Fruit fly (Drosophila melanogaster) whole organism, embryonic: Measurements from ENCODE around the gene CG13053.

Source experiments
- Ada2b ChIP-seq: fragments of 200-800 bp; sonication (Bioruptor generic); IDR thresholded peaks from 2 replicates; pipeline ENCODE4 v1.3.6; 2022; ENCODE audit warnings: missing biosample characterization, missing genetic modification characterization
- C15 ChIP-seq: fragments of 200-800 bp; sonication (Bioruptor generic); IDR thresholded peaks from 3 replicates; pipeline ENCODE4 v1.3.6; 2022; ENCODE audit warnings: missing biosample characterization, missing genetic modification characterization
- CG10274 ChIP-seq: fragments of 200-800 bp; sonication (Bioruptor generic); optimal IDR thresholded peaks from 3 replicates; lab custom pipeline; 2017; ENCODE audit warnings: missing biosample characterization, mild to moderate bottlenecking, missing genetic modification characterization
- CG10321 ChIP-seq: fragments of 200-800 bp; sonication (Bioruptor generic); IDR thresholded peaks from 2 replicates; pipeline ENCODE4 v1.3.6; 2022; ENCODE audit warnings: missing biosample characterization, missing genetic modification characterization
- CG10543 ChIP-seq: fragments of 200-800 bp; sonication (Bioruptor generic); optimal IDR thresholded peaks from 3 replicates; lab custom pipeline; 2017; ENCODE audit warnings: missing biosample characterization, mild to moderate bottlenecking, missing genetic modification characterization, moderate library complexity
- CG10654 ChIP-seq: fragments of 200-800 bp; sonication (Bioruptor generic); optimal IDR thresholded peaks from 2 replicates; lab custom pipeline; 2016; ENCODE audit warnings: missing biosample characterization, missing genetic modification characterization
- CG12219 ChIP-seq: fragments of 200-800 bp; sonication (Bioruptor generic); optimal IDR thresholded peaks from 3 replicates; lab custom pipeline; 2018; ENCODE audit warnings: missing biosample characterization, mild to moderate bottlenecking, missing genetic modification characterization
- CG12236 ChIP-seq: fragments of 200-800 bp; sonication (Bioruptor generic); optimal IDR thresholded peaks from 2 replicates; lab custom pipeline; 2016; ENCODE audit warnings: missing biosample characterization, missing genetic modification characterization
- CG13424 ChIP-seq: fragments of 200-800 bp; sonication (Bioruptor generic); optimal IDR thresholded peaks from 2 replicates; lab custom pipeline; 2019; ENCODE audit warnings: missing biosample characterization, mild to moderate bottlenecking, missing genetic modification characterization, moderate library complexity
- CG14050 ChIP-seq: fragments of 200-800 bp; sonication (Bioruptor generic); IDR thresholded peaks from 3 replicates; pipeline ENCODE4 v1.3.6; 2022; ENCODE audit warnings: missing biosample characterization, missing genetic modification characterization
- CG17361 ChIP-seq: fragments of 200-800 bp; sonication (Bioruptor generic); IDR thresholded peaks from 3 replicates; pipeline ENCODE4 v1.3.6; 2022; ENCODE audit warnings: missing biosample characterization, missing genetic modification characterization
- CG18619 ChIP-seq: fragments of 200-800 bp; sonication (Bioruptor generic); optimal IDR thresholded peaks from 3 replicates; lab custom pipeline; 2017; ENCODE audit warnings: missing biosample characterization, mild to moderate bottlenecking, missing genetic modification characterization
- CG2116 ChIP-seq: fragments of 200-800 bp; sonication (Bioruptor generic); optimal IDR thresholded peaks from 3 replicates; lab custom pipeline; 2018; ENCODE audit warnings: missing biosample characterization, mild to moderate bottlenecking, missing genetic modification characterization
- CG34224 ChIP-seq: fragments of 200-800 bp; sonication (Bioruptor generic); IDR thresholded peaks from 3 replicates; pipeline ENCODE4 v1.3.6; 2022; ENCODE audit warnings: missing biosample characterization, missing genetic modification characterization; ENCODE audit not compliant: partially characterized antibody
- CG6689 ChIP-seq: fragments of 200-800 bp; sonication (Bioruptor generic); IDR thresholded peaks from 2 replicates; pipeline ENCODE4 v1.3.6; 2022; ENCODE audit warnings: missing biosample characterization, missing genetic modification characterization
- CG7271 ChIP-seq: fragments of 200-800 bp; sonication (Bioruptor generic); optimal IDR thresholded peaks from 2 replicates; lab custom pipeline; 2018; ENCODE audit warnings: missing biosample characterization, mild to moderate bottlenecking, missing genetic modification characterization, moderate library complexity
- CG7357 ChIP-seq: fragments of 200-800 bp; sonication (Bioruptor generic); IDR thresholded peaks from 3 replicates; pipeline ENCODE4 v1.3.6; 2022; ENCODE audit warnings: missing biosample characterization, missing genetic modification characterization
- CG7372 ChIP-seq: fragments of 200-800 bp; sonication (Bioruptor generic); IDR thresholded peaks from 2 replicates; pipeline ENCODE4 v1.3.6; 2022; ENCODE audit warnings: missing biosample characterization, missing genetic modification characterization
- CHES-1-like ChIP-seq: fragments of 200-800 bp; sonication (Bioruptor generic); optimal IDR thresholded peaks from 2 replicates; lab custom pipeline; 2016; ENCODE audit warnings: missing biosample characterization, missing genetic modification characterization
- Deaf1 ChIP-seq: fragments of 200-800 bp; optimal IDR thresholded peaks from 3 replicates; lab custom pipeline; 2019; ENCODE audit warnings: missing biosample characterization, mild to moderate bottlenecking, missing genetic modification characterization, moderate library complexity
- Dek ChIP-seq: fragments of 200-800 bp; sonication (Bioruptor generic); optimal IDR thresholded peaks from 3 replicates; lab custom pipeline; 2019; ENCODE audit warnings: missing biosample characterization, mild to moderate bottlenecking, missing genetic modification characterization, moderate library complexity
- HLH3B ChIP-seq: fragments of 200-800 bp; sonication (Bioruptor generic); IDR thresholded peaks from 2 replicates; pipeline ENCODE4 v1.3.6; 2022; ENCODE audit warnings: missing biosample characterization, missing genetic modification characterization
- HmgD ChIP-seq: fragments of 200-800 bp; sonication (Bioruptor generic); optimal IDR thresholded peaks from 3 replicates; lab custom pipeline; 2016; ENCODE audit warnings: missing biosample characterization, missing genetic modification characterization
- Myb ChIP-seq: fragments of 200-800 bp; sonication (Bioruptor generic); optimal IDR thresholded peaks from 2 replicates; lab custom pipeline; 2016; ENCODE audit warnings: missing biosample characterization, missing genetic modification characterization
- Nf-YB ChIP-seq: fragments of 200-800 bp; sonication (Bioruptor generic); optimal IDR thresholded peaks from 3 replicates; lab custom pipeline; 2019; ENCODE audit warnings: missing biosample characterization, mild to moderate bottlenecking, missing genetic modification characterization, moderate library complexity
- Optix ChIP-seq: fragments of 200-800 bp; sonication (Bioruptor generic); IDR thresholded peaks from 3 replicates; pipeline ENCODE4 v1.3.6; 2022; ENCODE audit warnings: missing biosample characterization, missing genetic modification characterization
- Ptx1 ChIP-seq: fragments of 200-800 bp; sonication (Bioruptor generic); IDR thresholded peaks from 2 replicates; pipeline ENCODE4 v1.3.6; 2022; ENCODE audit warnings: missing biosample characterization, missing genetic modification characterization
- Rfx ChIP-seq: fragments of 200-800 bp; sonication (Bioruptor generic); IDR thresholded peaks from 2 replicates; pipeline ENCODE4 v1.3.6; 2022; ENCODE audit warnings: missing biosample characterization, missing genetic modification characterization
- Six4 ChIP-seq: fragments of 200-800 bp; sonication (Bioruptor generic); optimal IDR thresholded peaks from 2 replicates; lab custom pipeline; 2016; ENCODE audit warnings: missing biosample characterization, missing genetic modification characterization
- Trl ChIP-seq, 3 experiments: fragments of >200 bp in 2 of 3; fragments of 200-800 bp in 1 of 3; sonication (Bioruptor generic) in 1 of 3; optimal IDR thresholded peaks; 2 replicates in 1 of 3; 3 replicates in 2 of 3; lab custom pipeline; 2016 to 2017; ENCODE audit warnings: missing biosample characterization in 1 of 3, missing genetic modification characterization in 1 of 3
- Xrp1 ChIP-seq: fragments of 200-800 bp; sonication (Bioruptor generic); IDR thresholded peaks from 2 replicates; pipeline ENCODE4 v1.3.6; 2022; ENCODE audit warnings: missing biosample characterization, missing genetic modification characterization
- al ChIP-seq: fragments of 200-800 bp; sonication (Bioruptor generic); IDR thresholded peaks from 2 replicates; pipeline ENCODE4 v1.3.6; 2022; ENCODE audit warnings: missing biosample characterization, missing genetic modification characterization
- amos ChIP-seq: fragments of 200-800 bp; sonication (Bioruptor generic); IDR thresholded peaks from 2 replicates; pipeline ENCODE4 v1.3.6; 2022; ENCODE audit warnings: missing biosample characterization, missing genetic modification characterization; ENCODE audit not compliant: partially characterized antibody
- az2 ChIP-seq: fragments of 200-800 bp; sonication (Bioruptor generic); optimal IDR thresholded peaks from 3 replicates; lab custom pipeline; 2016; ENCODE audit warnings: missing biosample characterization, missing genetic modification characterization
- caup ChIP-seq: fragments of 200-800 bp; sonication (Bioruptor generic); optimal IDR thresholded peaks from 3 replicates; lab custom pipeline; 2017; ENCODE audit warnings: missing biosample characterization, mild to moderate bottlenecking, missing genetic modification characterization, moderate library complexity; ENCODE audit not compliant: severe bottlenecking
- corto ChIP-seq: fragments of 200-800 bp; sonication (Bioruptor generic); optimal IDR thresholded peaks from 2 replicates; lab custom pipeline; 2016; ENCODE audit warnings: missing biosample characterization, mild to moderate bottlenecking, missing genetic modification characterization, moderate library complexity
- da ChIP-seq: fragments of 200-800 bp; sonication (Bioruptor generic); optimal IDR thresholded peaks from 2 replicates; lab custom pipeline; 2016; ENCODE audit warnings: missing biosample characterization, missing genetic modification characterization
- danr ChIP-seq: fragments of 200-800 bp; sonication (Bioruptor generic); IDR thresholded peaks from 2 replicates; pipeline ENCODE4 v1.3.6; 2022; ENCODE audit warnings: missing biosample characterization, missing genetic modification characterization
- fd102C ChIP-seq: fragments of 200-800 bp; sonication (Bioruptor generic); optimal IDR thresholded peaks from 2 replicates; lab custom pipeline; 2018; ENCODE audit warnings: missing biosample characterization, mild to moderate bottlenecking, missing genetic modification characterization, moderate library complexity
- fd96Cb ChIP-seq: fragments of 200-800 bp; sonication (Bioruptor generic); optimal IDR thresholded peaks from 2 replicates; lab custom pipeline; 2018; ENCODE audit warnings: missing biosample characterization, mild to moderate bottlenecking, missing genetic modification characterization, moderate library complexity
- jumu ChIP-seq: fragments of 200-800 bp; sonication (Bioruptor generic); optimal IDR thresholded peaks from 3 replicates; lab custom pipeline; 2016; ENCODE audit warnings: missing biosample characterization, missing genetic modification characterization
- lilli ChIP-seq: fragments of 200-800 bp; sonication (Bioruptor generic); optimal IDR thresholded peaks from 3 replicates; lab custom pipeline; 2016; ENCODE audit warnings: missing biosample characterization, missing genetic modification characterization
- pita ChIP-seq: fragments of 200-800 bp; sonication (Bioruptor generic); optimal IDR thresholded peaks from 2 replicates; lab custom pipeline; 2017; ENCODE audit warnings: missing biosample characterization, mild to moderate bottlenecking, missing genetic modification characterization
- psq ChIP-seq: fragments of 200-800 bp; sonication (Bioruptor generic); optimal IDR thresholded peaks from 2 replicates; lab custom pipeline; 2017; ENCODE audit warnings: missing biosample characterization, missing genetic modification characterization
- slou ChIP-seq: fragments of 200-800 bp; sonication (Bioruptor generic); optimal IDR thresholded peaks from 3 replicates; lab custom pipeline; 2016; ENCODE audit warnings: missing biosample characterization, missing genetic modification characterization
- sr ChIP-seq: fragments of 200-800 bp; sonication (Bioruptor generic); IDR thresholded peaks from 3 replicates; pipeline ENCODE4 v1.3.6; 2022; ENCODE audit warnings: missing biosample characterization, missing genetic modification characterization
- stwl ChIP-seq: fragments of 200-800 bp; sonication (Bioruptor generic); optimal IDR thresholded peaks from 3 replicates; lab custom pipeline; 2018; ENCODE audit warnings: missing biosample characterization, mild to moderate bottlenecking, missing genetic modification characterization, moderate library complexity
- tll ChIP-seq, 2 experiments: fragments of 200-800 bp in 1 of 2; fragments of >200 bp in 1 of 2; sonication (Bioruptor generic) in 1 of 2; optimal IDR thresholded peaks; 2 replicates each; lab custom pipeline; 2017 to 2019; ENCODE audit warnings: missing biosample characterization in 2 of 2, missing genetic modification characterization in 2 of 2, mild to moderate bottlenecking in 1 of 2, moderate library complexity in 1 of 2
- usp ChIP-seq: fragments of >200 bp; optimal IDR thresholded peaks from 2 replicates; lab custom pipeline; 2017; ENCODE audit warnings: missing biosample characterization, missing genetic modification characterization

The CG13053 gene

DNA sequence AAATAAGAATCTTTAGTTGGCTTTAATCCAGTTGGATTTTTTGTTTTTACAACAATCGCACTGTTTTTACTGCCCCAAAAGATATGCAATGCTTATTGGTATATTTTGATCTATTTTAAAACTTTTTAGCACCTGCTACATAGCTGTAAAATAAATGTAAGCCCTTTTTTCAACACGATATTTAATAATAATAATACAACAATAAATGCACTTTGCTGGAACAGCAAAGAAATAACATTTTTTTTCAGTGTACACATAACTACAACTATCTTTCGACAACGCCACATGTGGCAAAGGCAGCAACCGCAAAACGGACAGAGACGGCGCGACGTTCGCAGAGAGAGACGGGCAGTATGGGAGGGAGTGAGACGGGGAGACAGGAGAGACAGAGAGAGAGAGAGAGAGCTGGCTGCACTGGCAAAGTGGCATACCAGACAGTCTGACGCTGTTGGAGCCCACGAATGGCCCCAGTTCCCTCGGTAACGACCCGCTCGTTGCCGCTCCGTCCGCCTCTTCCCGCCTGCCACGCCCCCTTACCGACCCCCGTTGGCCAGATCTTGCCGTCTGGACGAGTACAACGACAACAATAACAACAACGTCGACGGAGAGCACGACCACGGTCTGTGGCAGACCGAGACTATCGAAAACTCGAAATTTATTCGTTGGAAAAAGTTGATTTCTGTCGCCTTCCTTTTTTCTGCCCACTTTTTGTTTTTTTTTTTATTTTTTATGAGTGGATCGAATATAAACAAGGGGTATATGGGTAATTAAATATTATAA is 48.2 kb downstream of the CG13053 start (continued):
- TF ChIP-seq Six4, result no peak
- no peak for TF ChIP-seq Ada2b (GFP tag; lab: Robert Waterston, UW)
- 0 out of 3 replicates have a peak, but pooled peaks have one; percentile 7 for TF ChIP-seq Optix
- TF ChIP-seq Ptx1 (GFP tag; lab: Robert Waterston, UW), result 0 out of 2 replicates have a peak, but pooled peaks have one; percentile 30
- TF ChIP-seq CG7372 (GFP tag; lab: Robert Waterston, UW), result no peak
- TF ChIP-seq CG12236 (GFP tag; lab: Kevin White, UChicago), result no peak
- peak; percentile 82 for TF ChIP-seq CG10321 (GFP tag; lab: Robert Waterston, UW)
- no peak for TF ChIP-seq tll (GFP tag; optimal IDR thresholded peaks at IDR 0.05; lab: Kevin White, UChicago)
- no peak for TF ChIP-seq corto (GFP tag; lab: Kevin White, UChicago)
- TF ChIP-seq jumu, result no peak
- TF ChIP-seq sr (GFP tag; lab: Robert Waterston, UW), result peak; percentile 34; the same call in 2 of the 3 replicates
- no peak for TF ChIP-seq stwl (tag; lab: Kevin White, UChicago)
- TF ChIP-seq CG18619 (GFP tag; lab: Kevin White, UChicago), result no peak
- TF ChIP-seq caup (GFP tag; lab: Kevin White, UChicago), result no peak
- TF ChIP-seq Nf-YB (GFP tag; lab: Kevin White, UChicago), result no peak
- peak; percentile 10; the same call in 1 of the 3 replicates for TF ChIP-seq CG14050
- TF ChIP-seq CG12219 (GFP tag; lab: Kevin White, UChicago), result no peak
- TF ChIP-seq CG10543, result no peak
- no peak for TF ChIP-seq Myb
- TF ChIP-seq Trl (optimal IDR thresholded peaks at IDR 0.05; lab: Kevin White, UChicago), result peak in 1 of 2 experiments; percentile 17
- TF ChIP-seq Trl (GFP tag; optimal IDR thresholded peaks at IDR 0.05; lab: Kevin White, UChicago), result no peak
- no peak for TF ChIP-seq az2
- TF ChIP-seq fd102C (GFP tag; lab: Kevin White, UChicago), result no peak
- no peak for TF ChIP-seq CG10274 (GFP tag; lab: Kevin White, UChicago)
- TF ChIP-seq da (GFP tag; lab: Kevin White, UChicago), result no peak
- TF ChIP-seq usp (GFP tag; lab: Kevin White, UChicago), result no peak
- TF ChIP-seq al (GFP tag; lab: Robert Waterston, UW), result no peak
- peak; percentile 23 for TF ChIP-seq fd96Cb (tag; lab: Kevin White, UChicago)
- TF ChIP-seq CG13424 (tag; lab: Kevin White, UChicago), result no peak
- 0 out of 3 replicates have a peak, but pooled peaks have one; percentile 35 for TF ChIP-seq CG7357 (GFP tag; lab: Robert Waterston, UW)
- no peak for TF ChIP-seq slou (GFP tag; lab: Kevin White, UChicago)
- TF ChIP-seq CHES-1-like, result no peak
- peak; percentile 10; the same call in 1 of the 2 replicates for TF ChIP-seq CG6689 (GFP tag; lab: Robert Waterston, UW)
- no peak for TF ChIP-seq HmgD (GFP tag; lab: Kevin White, UChicago)
- TF ChIP-seq C15 (GFP tag; lab: Robert Waterston, UW), result no peak
- no peak for TF ChIP-seq amos (GFP tag; lab: Robert Waterston, UW)
- no peak for TF ChIP-seq danr
- TF ChIP-seq CG17361 (GFP tag; lab: Robert Waterston, UW), result no peak; the same call in 2 of the 3 replicates
- TF ChIP-seq Xrp1 (GFP tag; lab: Robert Waterston, UW), result no peak
- TF ChIP-seq CG34224 (GFP tag; lab: Robert Waterston, UW), result no peak
- no peak for TF ChIP-seq CG2116 (GFP tag; lab: Kevin White, UChicago)
- TF ChIP-seq psq, result no peak
- no peak for TF ChIP-seq CG10654 (GFP tag; lab: Kevin White, UChicago)
- peak; percentile 10 for TF ChIP-seq Deaf1
- no peak for TF ChIP-seq pita (GFP tag; lab: Kevin White, UChicago)
- TF ChIP-seq Rfx, result no peak
- no peak for TF ChIP-seq Dek (tag; lab: Kevin White, UChicago)
- TF ChIP-seq CG7271 (tag; lab: Kevin White, UChicago), result no peak
- TF ChIP-seq HLH3B (GFP tag; lab: Robert Waterston, UW), result no peak
- no peak for TF ChIP-seq lilli (GFP tag; lab: Kevin White, UChicago)
